Fruit fly (Drosophila melanogaster): ENCODE results near the gene Gr89a.

DNA sequence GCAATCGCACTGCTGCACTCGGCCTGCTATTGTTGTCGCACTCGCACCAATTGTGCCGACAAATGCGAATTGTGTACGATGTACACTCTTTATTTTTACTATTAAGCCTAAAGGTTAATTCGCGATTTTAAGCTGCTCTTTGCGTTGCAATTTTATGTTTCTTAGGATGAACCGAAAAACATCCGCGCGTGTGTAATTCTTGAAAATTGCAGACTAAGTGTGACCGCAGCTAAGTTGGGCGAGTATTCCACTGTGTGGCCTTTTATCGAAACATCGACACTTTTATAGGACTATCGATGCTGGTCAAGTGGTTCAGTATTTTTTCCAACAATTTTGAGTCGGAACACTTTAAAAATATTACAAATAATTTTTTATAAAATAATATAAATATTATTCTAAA lies 45.2 kb downstream of the Gr89a start, which contains the start of gene Pak3:
- TF ChIP-seq Hr78 (GFP tag; optimal IDR thresholded peaks at IDR 0.05) (no peak), lola (GFP tag; optimal IDR thresholded peaks at IDR 0.05) (no peak)

All from whole organism, wandering third instar larva.